Worm (Caenorhabditis elegans) whole organism, L3 larva: ENCODE measurements around the gene cyn-4.

ENCODE experiments used
- R02D3.7 ChIP-seq: fragments of 150-350 bp; optimal IDR thresholded peaks from 2 replicates; lab custom pipeline; 2014; ENCODE audit warnings: missing biosample characterization, missing genetic modification characterization
- ZK546.5 ChIP-seq: sonication (generic microtip); optimal IDR thresholded peaks from 2 replicates; lab custom pipeline; 2017; ENCODE audit warnings: missing biosample characterization, missing genetic modification characterization
- aly-2 ChIP-seq: fragments of 150-350 bp; optimal IDR thresholded peaks from 2 replicates; lab custom pipeline; 2014; ENCODE audit warnings: missing biosample characterization, missing genetic modification characterization
- ama-1 ChIP-seq: fragments of 150-350 bp; optimal IDR thresholded peaks from 2 replicates; lab custom pipeline; 2018
- ceh-16 ChIP-seq: sonication (generic microtip); optimal IDR thresholded peaks from 2 replicates; lab custom pipeline; 2017; ENCODE audit warnings: missing biosample characterization, missing genetic modification characterization
- ceh-28 ChIP-seq: fragments of 150-350 bp; optimal IDR thresholded peaks from 2 replicates; lab custom pipeline; 2014; ENCODE audit warnings: missing biosample characterization, missing genetic modification reagents, missing genetic modification characterization
- ceh-82 ChIP-seq: fragments of 150-350 bp; optimal IDR thresholded peaks from 2 replicates; lab custom pipeline; 2014; ENCODE audit warnings: missing biosample characterization, missing genetic modification characterization
- egl-5 ChIP-seq: fragments of 150-350 bp; optimal IDR thresholded peaks from 2 replicates; lab custom pipeline; 2017; ENCODE audit warnings: missing biosample characterization, missing genetic modification reagents, missing genetic modification characterization, inconsistent platforms
- elt-1 ChIP-seq: fragments of 150-350 bp; optimal IDR thresholded peaks from 2 replicates; lab custom pipeline; 2014; ENCODE audit warnings: missing biosample characterization, missing genetic modification characterization
- elt-2 ChIP-seq: sonication (generic microtip); optimal IDR thresholded peaks from 2 replicates; lab custom pipeline; 2016; ENCODE audit warnings: missing genetic modification reagents, mild to moderate bottlenecking, missing genetic modification characterization, missing compliant biosample characterization
- elt-3 ChIP-seq, 3 experiments: fragments of 150-350 bp in 1 of 3; sonication (generic microtip) in 2 of 3; optimal IDR thresholded peaks; 2 replicates in 2 of 3; 4 replicates in 1 of 3; lab custom pipeline; 2014 to 2017; ENCODE audit warnings: missing biosample characterization in 3 of 3, missing genetic modification characterization in 3 of 3
- eor-1 ChIP-seq, 2 experiments: fragments of 150-350 bp; optimal IDR thresholded peaks; 2 replicates each; lab custom pipeline; 2014 to 2018; ENCODE audit warnings: missing biosample characterization in 2 of 2, missing genetic modification characterization in 2 of 2
- fos-1 ChIP-seq: fragments of 150-350 bp; optimal IDR thresholded peaks from 2 replicates; lab custom pipeline; 2014; ENCODE audit warnings: missing biosample characterization, missing genetic modification characterization
- jun-1 ChIP-seq: fragments of 150-350 bp; optimal IDR thresholded peaks from 2 replicates; lab custom pipeline; 2014; ENCODE audit warnings: missing biosample characterization, missing genetic modification reagents, missing genetic modification characterization
- lin-15B ChIP-seq: fragments of 150-350 bp; optimal IDR thresholded peaks from 2 replicates; lab custom pipeline; 2014; ENCODE audit warnings: missing biosample characterization, missing genetic modification characterization
- lin-39 ChIP-seq: fragments of 150-350 bp; optimal IDR thresholded peaks from 2 replicates; lab custom pipeline; 2018; ENCODE audit warnings: missing biosample characterization, missing genetic modification reagents, missing genetic modification characterization
- lsy-12 ChIP-seq: sonication (generic microtip); optimal IDR thresholded peaks from 2 replicates; lab custom pipeline; 2016; ENCODE audit warnings: mild to moderate bottlenecking, missing genetic modification characterization, missing compliant biosample characterization
- mdl-1 ChIP-seq: fragments of 150-350 bp; optimal IDR thresholded peaks from 2 replicates; lab custom pipeline; 2014; ENCODE audit warnings: missing biosample characterization, missing genetic modification characterization
- mml-1 ChIP-seq: fragments of 150-350 bp; sonication (generic microtip); optimal IDR thresholded peaks from 3 replicates; lab custom pipeline; 2014; ENCODE audit warnings: missing biosample characterization, missing genetic modification characterization
- nfya-1 ChIP-seq: sonication (generic microtip); optimal IDR thresholded peaks from 2 replicates; lab custom pipeline; 2017; ENCODE audit warnings: missing genetic modification characterization, mild to moderate bottlenecking, missing compliant biosample characterization, antibody characterized with exemption, moderate library complexity; ENCODE audit not compliant: insufficient read depth
- nhr-11 ChIP-seq: fragments of 150-350 bp; optimal IDR thresholded peaks from 2 replicates; lab custom pipeline; 2014; ENCODE audit warnings: missing biosample characterization, missing genetic modification characterization
- nhr-12 ChIP-seq: fragments of 150-350 bp; optimal IDR thresholded peaks from 2 replicates; lab custom pipeline; 2014; ENCODE audit warnings: missing biosample characterization, missing genetic modification characterization
- nhr-23 ChIP-seq: fragments of 150-350 bp; optimal IDR thresholded peaks from 2 replicates; lab custom pipeline; 2014; ENCODE audit warnings: missing biosample characterization, missing genetic modification reagents, missing genetic modification characterization
- nhr-237 ChIP-seq: fragments of 150-350 bp; optimal IDR thresholded peaks from 2 replicates; lab custom pipeline; 2014; ENCODE audit warnings: missing biosample characterization, missing genetic modification characterization
- nhr-25 ChIP-seq: sonication (generic microtip); optimal IDR thresholded peaks from 2 replicates; lab custom pipeline; 2017; ENCODE audit warnings: missing biosample characterization, missing genetic modification characterization
- nhr-43 ChIP-seq: sonication (generic microtip); optimal IDR thresholded peaks from 2 replicates; lab custom pipeline; 2016; ENCODE audit warnings: mild to moderate bottlenecking, missing genetic modification characterization, missing compliant biosample characterization; ENCODE audit not compliant: poor library complexity, severe bottlenecking
- nhr-67 ChIP-seq: fragments of 150-350 bp; optimal IDR thresholded peaks from 2 replicates; lab custom pipeline; 2014; ENCODE audit warnings: missing biosample characterization, missing genetic modification characterization
- nhr-76 ChIP-seq: fragments of 150-350 bp; sonication (generic microtip); optimal IDR thresholded peaks from 5 replicates; lab custom pipeline; 2014; ENCODE audit warnings: missing biosample characterization, missing genetic modification characterization
- nhr-77 ChIP-seq: fragments of 150-350 bp; optimal IDR thresholded peaks from 2 replicates; lab custom pipeline; 2014; ENCODE audit warnings: missing biosample characterization, missing genetic modification characterization
- pha-4 ChIP-seq: fragments of 150-350 bp; optimal IDR thresholded peaks from 2 replicates; lab custom pipeline; 2014; ENCODE audit warnings: missing biosample characterization, missing genetic modification reagents, missing genetic modification characterization
- pqm-1 ChIP-seq: fragments of 150-350 bp; optimal IDR thresholded peaks from 2 replicates; lab custom pipeline; 2017; ENCODE audit warnings: missing biosample characterization, missing genetic modification characterization, inconsistent platforms
- sea-2 ChIP-seq: fragments of 150-350 bp; sonication (generic microtip); optimal IDR thresholded peaks from 4 replicates; lab custom pipeline; 2014; ENCODE audit warnings: missing biosample characterization, missing genetic modification reagents, missing genetic modification characterization
- skn-1 ChIP-seq: fragments of 150-350 bp; optimal IDR thresholded peaks from 2 replicates; lab custom pipeline; 2014; ENCODE audit warnings: missing biosample characterization, missing genetic modification characterization
- snpc-4 ChIP-seq: fragments of 150-350 bp; optimal IDR thresholded peaks from 2 replicates; lab custom pipeline; 2014; ENCODE audit warnings: missing biosample characterization, missing genetic modification characterization
- tbx-2 ChIP-seq: sonication (generic microtip); optimal IDR thresholded peaks from 2 replicates; lab custom pipeline; 2016; ENCODE audit warnings: mild to moderate bottlenecking, missing genetic modification characterization, missing compliant biosample characterization
- unc-39 ChIP-seq: sonication (generic microtip); optimal IDR thresholded peaks from 4 replicates; lab custom pipeline; 2017; ENCODE audit warnings: missing biosample characterization, missing genetic modification characterization
- unc-62 ChIP-seq: fragments of 150-350 bp; sonication (generic microtip); optimal IDR thresholded peaks from 4 replicates; lab custom pipeline; 2014; ENCODE audit warnings: missing biosample characterization, missing genetic modification reagents, missing genetic modification characterization

cyn-4 gene

DNA sequence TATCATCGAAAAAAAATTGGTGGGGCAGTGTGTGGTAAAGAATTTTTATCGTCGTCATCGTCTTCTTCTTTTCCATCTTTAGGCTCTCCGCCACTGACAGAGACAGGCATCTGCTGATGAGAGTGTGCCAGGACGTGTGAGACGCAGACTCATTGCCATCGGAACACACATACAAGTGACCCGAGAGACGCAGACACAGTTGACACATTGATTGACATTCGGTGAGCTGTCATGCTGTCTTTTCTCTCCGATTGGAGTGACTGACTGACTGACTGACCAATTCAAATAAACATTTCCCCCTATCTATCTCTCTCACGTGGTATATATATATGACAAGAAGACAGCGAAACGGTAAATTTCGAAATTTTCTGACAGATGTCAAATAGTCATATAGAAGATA is 21.3 kb downstream of the cyn-4 start (continued):
- TF ChIP-seq nhr-23 (tag; lab: Kevin White, UChicago) (peak; percentile 70), nhr-12 (tag; lab: Kevin White, UChicago) (no peak), ceh-16 (tag; lab: Kevin White, UChicago) (no peak), ceh-28 (tag; lab: Kevin White, UChicago) (peak; percentile 62), ceh-82 (no peak), nhr-43 (peak; percentile 74), unc-62 (GFP tag; lab: Kevin White, UChicago) (peak; percentile 98), ZK546.5 (tag; lab: Kevin White, UChicago) (no peak), pqm-1 (tag; lab: Kevin White, UChicago) (peak; percentile 60), skn-1 (tag; lab: Kevin White, UChicago) (peak; percentile 51), snpc-4 (tag; lab: Kevin White, UChicago) (peak; percentile 34), nhr-237 (tag; lab: Kevin White, UChicago) (no peak), jun-1 (tag; lab: Kevin White, UChicago) (peak; percentile 67), elt-3 (tag; optimal IDR thresholded peaks at IDR 0.05; lab: Kevin White, UChicago) (no peak), aly-2 (tag; lab: Kevin White, UChicago) (no peak)
- TF ChIP-seq, all 47 proteins: peak for 23

DNA sequence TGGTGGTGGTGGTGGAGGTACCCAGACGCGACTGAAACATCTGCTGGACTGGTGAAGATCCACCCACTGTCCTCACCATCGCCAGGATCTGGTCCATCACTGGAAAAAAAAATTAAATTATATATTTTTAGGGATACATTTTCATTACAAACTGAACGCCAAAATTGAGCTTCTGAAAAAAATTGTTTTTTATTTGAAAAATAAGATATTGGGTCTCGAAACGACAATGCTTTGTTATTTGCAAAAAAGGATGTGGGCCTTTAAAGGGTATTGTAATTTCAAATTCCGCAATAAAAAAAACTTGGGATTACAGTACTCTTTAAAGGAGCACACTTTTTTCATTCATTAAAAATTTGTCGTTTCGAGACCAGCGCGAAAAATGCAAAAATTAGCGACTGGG is 22.5 kb downstream of the cyn-4 start, which contains the start of gene M106.2:
TSS of gene M106.2 (minus strand) at position 101 of the 400 bp plus-strand sequence.
- TF ChIP-seq nfya-1 (no peak), ceh-28 (tag; lab: Kevin White, UChicago) (no peak), skn-1 (tag; lab: Kevin White, UChicago) (no peak), egl-5 (no peak), mml-1 (tag; lab: Kevin White, UChicago) (no peak), aly-2 (tag; lab: Kevin White, UChicago) (no peak), nhr-25 (tag; lab: Kevin White, UChicago) (no peak)
- TF ChIP-seq, all 47 proteins: peak for 0

DNA sequence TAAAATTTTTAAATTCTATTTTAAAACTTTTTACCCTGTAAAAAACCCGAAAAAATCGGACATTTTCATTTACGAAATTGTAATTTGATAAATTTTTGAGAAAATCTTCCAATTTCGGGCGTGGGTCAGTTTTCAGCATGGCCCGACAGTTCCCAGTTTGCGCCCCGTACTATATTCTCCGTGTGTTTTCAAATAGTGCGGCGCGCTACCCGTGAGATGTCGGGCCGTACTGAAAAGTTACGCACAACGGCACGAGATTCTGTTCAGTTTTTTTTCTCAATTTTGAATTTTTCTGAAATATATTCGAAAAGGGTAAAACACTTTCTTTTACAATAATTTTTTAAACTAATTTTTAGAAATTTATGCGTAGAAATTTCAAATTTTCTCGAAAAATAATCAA is 25.4 kb downstream of the cyn-4 start:
- TF ChIP-seq nhr-67 (tag; lab: Kevin White, UChicago) (no peak), nhr-43 (no peak), pqm-1 (tag; lab: Kevin White, UChicago) (no peak), nhr-12 (tag; lab: Kevin White, UChicago) (no peak), R02D3.7 (tag; lab: Kevin White, UChicago) (no peak), egl-5 (no peak), nfya-1 (no peak), ama-1 (lab: Kevin White, UChicago) (no peak), ceh-82 (no peak), lin-39 (no peak), unc-39 (tag; lab: Kevin White, UChicago) (no peak), nhr-23 (tag; lab: Kevin White, UChicago) (no peak), nhr-77 (tag; lab: Kevin White, UChicago) (no peak), jun-1 (tag; lab: Kevin White, UChicago) (no peak), lsy-12 (tag; lab: Kevin White, UChicago) (no peak), nhr-11 (tag; lab: Kevin White, UChicago) (no peak), nhr-76 (tag; lab: Kevin White, UChicago) (no peak), elt-1 (no peak), fos-1 (tag; lab: Kevin White, UChicago) (no peak), skn-1 (tag; lab: Kevin White, UChicago) (no peak)

DNA sequence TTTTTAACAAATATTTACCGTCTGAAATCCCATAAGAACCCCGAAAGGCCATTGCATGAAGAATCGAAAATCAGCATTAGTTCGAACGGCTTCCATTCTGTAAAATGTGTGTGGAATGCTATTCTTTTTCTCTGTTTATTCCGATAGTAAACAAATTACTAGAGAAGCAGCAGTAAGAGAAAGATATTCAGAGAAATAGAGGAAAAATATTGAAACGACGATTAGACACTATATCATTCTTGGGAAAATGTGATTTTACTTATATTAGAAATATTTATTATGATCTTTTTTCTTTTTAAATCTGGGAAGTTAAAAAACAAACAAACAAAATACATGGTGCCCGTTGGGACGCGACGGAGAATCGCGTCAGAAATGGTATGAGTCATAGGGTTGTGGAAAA is 28.9 kb downstream of the cyn-4 start, which contains the start of gene M106.8:
TSS of gene M106.8 (minus strand) at position 101 of the 400 bp plus-strand sequence.
- TF ChIP-seq mml-1 (tag; lab: Kevin White, UChicago) (no peak), jun-1 (tag; lab: Kevin White, UChicago) (no peak), tbx-2 (tag; lab: Kevin White, UChicago) (no peak), nhr-237 (tag; lab: Kevin White, UChicago) (no peak), sea-2 (GFP tag; lab: Kevin White, UChicago) (no peak), unc-62 (GFP tag; lab: Kevin White, UChicago) (no peak), nhr-25 (tag; lab: Kevin White, UChicago) (no peak), mdl-1 (no peak), nhr-23 (tag; lab: Kevin White, UChicago) (no peak), elt-2 (tag; lab: Kevin White, UChicago) (no peak), lin-15B (tag; lab: Kevin White, UChicago) (no peak), ceh-82 (no peak), ama-1 (lab: Kevin White, UChicago) (no peak), ZK546.5 (tag; lab: Kevin White, UChicago) (no peak), egl-5 (no peak), eor-1 (tag; optimal IDR thresholded peaks at IDR 0.05; lab: Kevin White, UChicago) (no peak), pha-4 (tag; lab: Kevin White, UChicago) (no peak)
